Fruit fly (Drosophila melanogaster) whole organism, embryonic: ENCODE results near the gene ZnT86D.

ENCODE experiments used
- Bgb ChIP-seq: fragments of 200-800 bp; sonication (Bioruptor generic); IDR thresholded peaks from 2 replicates; pipeline ENCODE4 v1.3.6; 2022; ENCODE audit warnings: missing biosample characterization, missing genetic modification characterization; ENCODE audit not compliant: partially characterized antibody
- CG10274 ChIP-seq: fragments of 200-800 bp; sonication (Bioruptor generic); optimal IDR thresholded peaks from 3 replicates; lab custom pipeline; 2017; ENCODE audit warnings: missing biosample characterization, mild to moderate bottlenecking, missing genetic modification characterization
- CG10321 ChIP-seq: fragments of 200-800 bp; sonication (Bioruptor generic); IDR thresholded peaks from 2 replicates; pipeline ENCODE4 v1.3.6; 2022; ENCODE audit warnings: missing biosample characterization, missing genetic modification characterization
- CG12155 ChIP-seq: fragments of 200-800 bp; sonication (Bioruptor generic); optimal IDR thresholded peaks from 3 replicates; lab custom pipeline; 2016; ENCODE audit warnings: missing biosample characterization, missing genetic modification characterization
- CG12659 ChIP-seq: fragments of 200-800 bp; sonication (Bioruptor generic); optimal IDR thresholded peaks from 3 replicates; lab custom pipeline; 2017; ENCODE audit warnings: mild to moderate bottlenecking, missing biosample characterization, missing genetic modification reagents, missing genetic modification characterization
- CG12769 ChIP-seq: fragments of 200-800 bp; sonication (Bioruptor generic); optimal IDR thresholded peaks from 2 replicates; lab custom pipeline; 2019; ENCODE audit warnings: missing biosample characterization, mild to moderate bottlenecking, missing genetic modification characterization, moderate library complexity
- CG12942 ChIP-seq: fragments of 200-800 bp; sonication (Bioruptor generic); optimal IDR thresholded peaks from 3 replicates; lab custom pipeline; 2016; ENCODE audit warnings: missing biosample characterization, missing genetic modification characterization
- CG1529 ChIP-seq: fragments of 200-800 bp; sonication (Bioruptor generic); optimal IDR thresholded peaks from 3 replicates; lab custom pipeline; 2018; ENCODE audit warnings: missing biosample characterization, missing genetic modification characterization
- CG1647 ChIP-seq: fragments of 200-800 bp; sonication (Bioruptor generic); optimal IDR thresholded peaks from 3 replicates; lab custom pipeline; 2016; ENCODE audit warnings: missing biosample characterization, missing genetic modification characterization
- CG16813 ChIP-seq: fragments of 200-800 bp; sonication (Bioruptor generic); IDR thresholded peaks from 3 replicates; pipeline ENCODE4 v1.3.6; 2022; ENCODE audit warnings: missing biosample characterization, missing genetic modification characterization; ENCODE audit not compliant: partially characterized antibody
- CG17361 ChIP-seq: fragments of 200-800 bp; sonication (Bioruptor generic); IDR thresholded peaks from 3 replicates; pipeline ENCODE4 v1.3.6; 2022; ENCODE audit warnings: missing biosample characterization, missing genetic modification characterization
- CG17612 ChIP-seq: fragments of 200-800 bp; sonication (Bioruptor generic); IDR thresholded peaks from 2 replicates; pipeline ENCODE4 v1.3.6; 2022; ENCODE audit warnings: missing biosample characterization, missing genetic modification characterization
- CG2129 ChIP-seq: fragments of 200-800 bp; sonication (Bioruptor generic); IDR thresholded peaks from 2 replicates; pipeline ENCODE4 v1.3.6; 2022; ENCODE audit warnings: missing biosample characterization, missing genetic modification characterization; ENCODE audit not compliant: partially characterized antibody
- CG2712 ChIP-seq: fragments of 200-800 bp; optimal IDR thresholded peaks from 3 replicates; lab custom pipeline; 2019; ENCODE audit warnings: missing biosample characterization, mild to moderate bottlenecking, missing genetic modification characterization, moderate library complexity
- CG3995 ChIP-seq: fragments of 200-800 bp; sonication (Bioruptor generic); optimal IDR thresholded peaks from 3 replicates; lab custom pipeline; 2016; ENCODE audit warnings: missing biosample characterization, missing genetic modification characterization
- CG4360 ChIP-seq: fragments of 200-800 bp; sonication (Bioruptor generic); IDR thresholded peaks from 2 replicates; pipeline ENCODE4 v1.3.6; 2022; ENCODE audit warnings: missing biosample characterization, missing genetic modification characterization
- CG6683 ChIP-seq: fragments of 200-800 bp; sonication (Bioruptor generic); optimal IDR thresholded peaks from 2 replicates; lab custom pipeline; 2017; ENCODE audit warnings: missing biosample characterization, mild to moderate bottlenecking, missing genetic modification characterization, missing genetic modification reagents
- CG6813 ChIP-seq: fragments of 200-800 bp; sonication (Bioruptor generic); optimal IDR thresholded peaks from 2 replicates; lab custom pipeline; 2017; ENCODE audit warnings: missing biosample characterization, missing genetic modification characterization, mild to moderate bottlenecking, moderate library complexity, missing genetic modification reagents
- CG7745 ChIP-seq: fragments of 200-800 bp; sonication (Bioruptor generic); optimal IDR thresholded peaks from 2 replicates; lab custom pipeline; 2018; ENCODE audit warnings: missing biosample characterization, mild to moderate bottlenecking, missing genetic modification characterization, moderate library complexity
- Chrac-16 ChIP-seq: fragments of 200-800 bp; sonication (Bioruptor generic); optimal IDR thresholded peaks from 3 replicates; lab custom pipeline; 2016; ENCODE audit warnings: missing biosample characterization, missing genetic modification characterization
- CkIIα-i1 ChIP-seq: fragments of 200-800 bp; sonication (Bioruptor generic); IDR thresholded peaks from 2 replicates; pipeline ENCODE4 v1.3.6; 2022; ENCODE audit warnings: missing biosample characterization, missing genetic modification characterization
- Doc2 ChIP-seq: fragments of 200-800 bp; sonication (Bioruptor generic); IDR thresholded peaks from 2 replicates; pipeline ENCODE4 v1.3.6; 2022; ENCODE audit warnings: missing biosample characterization, missing genetic modification characterization
- ERR ChIP-seq: fragments of 200-800 bp; sonication (Bioruptor generic); optimal IDR thresholded peaks from 2 replicates; lab custom pipeline; 2016; ENCODE audit warnings: missing biosample characterization, missing genetic modification characterization
- HLH54F ChIP-seq: fragments of 200-800 bp; sonication (Bioruptor generic); optimal IDR thresholded peaks from 3 replicates; lab custom pipeline; 2016; ENCODE audit warnings: missing biosample characterization, missing genetic modification characterization
- Hand ChIP-seq: fragments of 200-800 bp; sonication (Bioruptor generic); optimal IDR thresholded peaks from 2 replicates; lab custom pipeline; 2017; ENCODE audit warnings: mild to moderate bottlenecking, missing biosample characterization, missing genetic modification reagents, missing genetic modification characterization
- Lpt ChIP-seq: fragments of >200 bp; optimal IDR thresholded peaks from 2 replicates; lab custom pipeline; 2018; ENCODE audit warnings: missing biosample characterization, missing genetic modification characterization
- Mad ChIP-seq: fragments of 200-800 bp; sonication (Bioruptor generic); optimal IDR thresholded peaks from 2 replicates; lab custom pipeline; 2016; ENCODE audit warnings: missing biosample characterization, missing genetic modification characterization
- Nf-YB ChIP-seq: fragments of 200-800 bp; sonication (Bioruptor generic); optimal IDR thresholded peaks from 3 replicates; lab custom pipeline; 2019; ENCODE audit warnings: missing biosample characterization, mild to moderate bottlenecking, missing genetic modification characterization, moderate library complexity
- Poxn ChIP-seq: fragments of 200-800 bp; sonication (Bioruptor generic); IDR thresholded peaks from 2 replicates; pipeline ENCODE4 v1.3.6; 2022; ENCODE audit warnings: missing biosample characterization, missing genetic modification characterization
- Sox100B ChIP-seq: fragments of 200-800 bp; sonication (Bioruptor generic); optimal IDR thresholded peaks from 3 replicates; lab custom pipeline; 2018; ENCODE audit warnings: missing biosample characterization, mild to moderate bottlenecking, missing genetic modification characterization
- Ssrp ChIP-seq: fragments of 200-800 bp; sonication (Bioruptor generic); optimal IDR thresholded peaks from 2 replicates; lab custom pipeline; 2018; ENCODE audit warnings: missing biosample characterization, mild to moderate bottlenecking, missing genetic modification characterization, moderate library complexity
- Tbp ChIP-seq: fragments of >200 bp; optimal IDR thresholded peaks from 2 replicates; lab custom pipeline; 2018; ENCODE audit warnings: missing biosample characterization, missing genetic modification characterization
- ab ChIP-seq: fragments of 200-800 bp; sonication (Bioruptor generic); optimal IDR thresholded peaks from 2 replicates; lab custom pipeline; 2016; ENCODE audit warnings: missing biosample characterization, missing genetic modification characterization
- al ChIP-seq: fragments of 200-800 bp; sonication (Bioruptor generic); IDR thresholded peaks from 2 replicates; pipeline ENCODE4 v1.3.6; 2022; ENCODE audit warnings: missing biosample characterization, missing genetic modification characterization
- bab2 ChIP-seq: fragments of 200-800 bp; sonication (Bioruptor generic); optimal IDR thresholded peaks from 2 replicates; lab custom pipeline; 2016; ENCODE audit warnings: missing biosample characterization, missing genetic modification characterization
- bbx ChIP-seq: fragments of 200-800 bp; sonication (Bioruptor generic); IDR thresholded peaks from 2 replicates; pipeline ENCODE4 v1.3.6; 2022; ENCODE audit warnings: missing biosample characterization, missing genetic modification characterization; ENCODE audit not compliant: partially characterized antibody
- chinmo ChIP-seq: fragments of 200-800 bp; sonication (Bioruptor generic); IDR thresholded peaks from 4 replicates; pipeline ENCODE4 v1.3.6; 2022; ENCODE audit warnings: missing biosample characterization, missing genetic modification characterization; ENCODE audit not compliant: partially characterized antibody
- dysf ChIP-seq: fragments of 200-800 bp; sonication (Bioruptor generic); IDR thresholded peaks from 3 replicates; pipeline ENCODE4 v1.3.6; 2022; ENCODE audit warnings: missing biosample characterization, missing genetic modification characterization
- eve ChIP-seq, 2 experiments: fragments of >200 bp; optimal IDR thresholded peaks; 2 replicates each; lab custom pipeline; 2017; ENCODE audit warnings: missing biosample characterization in 2 of 2, missing genetic modification characterization in 2 of 2
- fd102C ChIP-seq: fragments of 200-800 bp; sonication (Bioruptor generic); optimal IDR thresholded peaks from 2 replicates; lab custom pipeline; 2018; ENCODE audit warnings: missing biosample characterization, mild to moderate bottlenecking, missing genetic modification characterization, moderate library complexity
- gcm2 ChIP-seq: fragments of 200-800 bp; sonication (Bioruptor generic); optimal IDR thresholded peaks from 2 replicates; lab custom pipeline; 2016; ENCODE audit warnings: missing biosample characterization, missing genetic modification characterization
- gem ChIP-seq: fragments of 200-800 bp; sonication (Bioruptor generic); optimal IDR thresholded peaks from 2 replicates; lab custom pipeline; 2019; ENCODE audit warnings: missing biosample characterization, mild to moderate bottlenecking, missing genetic modification characterization, moderate library complexity
- hb ChIP-seq: fragments of 200-800 bp; sonication (Bioruptor generic); IDR thresholded peaks from 3 replicates; pipeline ENCODE4 v1.3.6; 2022; ENCODE audit warnings: missing biosample characterization, missing genetic modification characterization; ENCODE audit not compliant: partially characterized antibody
- her ChIP-seq: fragments of 200-800 bp; sonication (Bioruptor generic); optimal IDR thresholded peaks from 2 replicates; lab custom pipeline; 2016; ENCODE audit warnings: missing biosample characterization, missing genetic modification characterization
- lilli ChIP-seq: fragments of 200-800 bp; sonication (Bioruptor generic); optimal IDR thresholded peaks from 3 replicates; lab custom pipeline; 2016; ENCODE audit warnings: missing biosample characterization, missing genetic modification characterization
- pfk ChIP-seq: fragments of 200-800 bp; sonication (Bioruptor generic); optimal IDR thresholded peaks from 2 replicates; lab custom pipeline; 2018; ENCODE audit warnings: missing biosample characterization, mild to moderate bottlenecking, missing genetic modification characterization, moderate library complexity
- so ChIP-seq: fragments of 200-800 bp; sonication (Bioruptor generic); IDR thresholded peaks from 3 replicates; pipeline ENCODE4 v1.3.6; 2022; ENCODE audit warnings: missing biosample characterization, missing genetic modification characterization
- ssp ChIP-seq: fragments of 200-800 bp; sonication (Bioruptor generic); IDR thresholded peaks from 2 replicates; pipeline ENCODE4 v1.3.6; 2022; ENCODE audit warnings: missing biosample characterization, missing genetic modification characterization
- tap ChIP-seq: fragments of 200-800 bp; optimal IDR thresholded peaks from 3 replicates; lab custom pipeline; 2019; ENCODE audit warnings: missing biosample characterization, mild to moderate bottlenecking, missing genetic modification characterization, moderate library complexity
- trem ChIP-seq: fragments of 200-800 bp; optimal IDR thresholded peaks from 3 replicates; lab custom pipeline; 2019; ENCODE audit warnings: missing biosample characterization, mild to moderate bottlenecking, missing genetic modification characterization, moderate library complexity

Gene ZnT86D

dm6 chr3R:11216156-11216630 lies 1.9 kb upstream of the ZnT86D start, which contains the start of the genes RpS25 and CG4820 (continued):
- TF ChIP-seq lilli (peak; percentile 84), CG17361 (peak; percentile 88), so (GFP tag; lab: Robert Waterston, UW) (peak; percentile 85), Chrac-16 (GFP tag; lab: Kevin White, UChicago) (peak; percentile 58), hb (GFP tag; lab: Robert Waterston, UW) (peak; percentile 80; the same call in 2 of the 3 replicates), ssp (GFP tag; lab: Robert Waterston, UW) (peak; percentile 72), CG12155 (GFP tag; lab: Kevin White, UChicago) (peak; percentile 68), CG4360 (0 out of 2 replicates have a peak, but pooled peaks have one; percentile 37), CG1529 (GFP tag; lab: Kevin White, UChicago) (peak; percentile 85), CG3995 (GFP tag; lab: Kevin White, UChicago) (peak; percentile 79), Ssrp (tag; lab: Kevin White, UChicago) (peak; percentile 81), ab (no peak), Tbp (GFP tag; lab: Kevin White, UChicago) (peak; percentile 55), CG12769 (tag; lab: Kevin White, UChicago) (peak; percentile 93), fd102C (GFP tag; lab: Kevin White, UChicago) (peak; percentile 87), pfk (GFP tag; lab: Kevin White, UChicago) (peak; percentile 84), CG12942 (GFP tag; lab: Kevin White, UChicago) (peak; percentile 74), CG10321 (GFP tag; lab: Robert Waterston, UW) (peak; percentile 54), HLH54F (GFP tag; lab: Kevin White, UChicago) (peak; percentile 84), chinmo (GFP tag; lab: Robert Waterston, UW) (no peak), Bgb (GFP tag; lab: Robert Waterston, UW) (peak; percentile 85), trem (tag; lab: Kevin White, UChicago) (peak; percentile 95), CG16813 (GFP tag; lab: Robert Waterston, UW) (peak; percentile 87), bab2 (GFP tag; lab: Kevin White, UChicago) (peak; percentile 75), gem (tag; lab: Kevin White, UChicago) (peak; percentile 80), CG2712 (peak; percentile 90), ERR (GFP tag; lab: Kevin White, UChicago) (peak; percentile 77), CkIIα-i1 (no peak), dysf (GFP tag; lab: Robert Waterston, UW) (peak; percentile 86), CG7745 (tag; lab: Kevin White, UChicago) (peak; percentile 39), tap (tag; lab: Kevin White, UChicago) (peak; percentile 77), eve (GFP tag; optimal IDR thresholded peaks at IDR 0.05; lab: Kevin White, UChicago) (no peak), Doc2 (GFP tag; lab: Robert Waterston, UW) (peak; percentile 50), al (GFP tag; lab: Robert Waterston, UW) (peak; percentile 72), Mad (peak; percentile 91), CG6813 (GFP tag; lab: Kevin White, UChicago) (peak; percentile 92), CG6683 (GFP tag; lab: Kevin White, UChicago) (peak; percentile 87), Sox100B (peak; percentile 92), CG10274 (GFP tag; lab: Kevin White, UChicago) (peak; percentile 88), CG12659 (GFP tag; lab: Kevin White, UChicago) (peak; percentile 98), gcm2 (peak; percentile 86), Nf-YB (GFP tag; lab: Kevin White, UChicago) (peak; percentile 77), bbx (GFP tag; lab: Robert Waterston, UW) (peak; percentile 70), Poxn (no peak; the same call in 1 of the 2 replicates), CG2129 (GFP tag; lab: Robert Waterston, UW) (peak; percentile 77), Lpt (GFP tag; lab: Kevin White, UChicago) (no peak), CG17612 (GFP tag; lab: Robert Waterston, UW) (peak; percentile 74), her (peak; percentile 91), CG1647 (GFP tag; lab: Kevin White, UChicago) (peak; percentile 82), Hand (GFP tag; lab: Kevin White, UChicago) (peak; percentile 81)
